Fruit fly (Drosophila melanogaster) whole organism, adult: ENCODE results near the gene CG16978.

Experiments used
- CG14711 ChIP-seq: fragments of 200-800 bp; sonication (Bioruptor generic); optimal IDR thresholded peaks from 2 replicates; lab custom pipeline; 2018; ENCODE audit warnings: missing biosample characterization, mild to moderate bottlenecking, missing genetic modification characterization, moderate library complexity
- Crg-1 ChIP-seq: fragments of 200-800 bp; sonication (Bioruptor generic); optimal IDR thresholded peaks from 2 replicates; lab custom pipeline; 2016; ENCODE audit warnings: missing biosample characterization, missing genetic modification characterization
- cic ChIP-seq: fragments of 200-800 bp; sonication (Bioruptor generic); optimal IDR thresholded peaks from 2 replicates; lab custom pipeline; 2017; ENCODE audit warnings: missing biosample characterization, mild to moderate bottlenecking, missing genetic modification characterization, moderate library complexity
- kay ChIP-seq: fragments of 200-800 bp; sonication (Bioruptor generic); peaks from one replicate; lab custom pipeline; 2016; ENCODE audit warnings: missing biosample characterization, missing genetic modification characterization, borderline replicate concordance
- toe ChIP-seq: fragments of 200-800 bp; sonication (Bioruptor generic); optimal IDR thresholded peaks from 2 replicates; lab custom pipeline; 2016; ENCODE audit warnings: missing biosample characterization, missing genetic modification characterization

dm6 chr2L:13119034-13119433, 24.4 kb downstream of the CG16978 start, which contains the start of the genes CG44198 and CG43050:
- TF ChIP-seq kay (GFP tag; lab: Kevin White, UChicago) (no peak), Crg-1 (GFP tag; lab: Kevin White, UChicago) (no peak), cic (GFP tag; lab: Kevin White, UChicago) (no peak), toe (no peak), CG14711 (no peak)
